Worm (Caenorhabditis elegans): ENCODE data around the gene edg-1.

ce11 chrIV:11329269-11329668 is 8.7 kb downstream of the edg-1 start, which contains the start of gene leo-1:
- TF ChIP-seq W03F9.2 (tag; optimal IDR thresholded peaks at IDR 0.05) (no peak), him-1 (tag; optimal IDR thresholded peaks at IDR 0.05) (no peak), dao-5 (tag; optimal IDR thresholded peaks at IDR 0.05) (no peak)
